Fruit fly (Drosophila melanogaster) whole organism, embryonic: ENCODE data around the gene CG10089.
A peak's percentile ranks its signal among the peaks of the same experiment; 100 is the strongest.

Experiments
- Bgb ChIP-seq: fragments of 200-800 bp; sonication (Bioruptor generic); IDR thresholded peaks from 2 replicates; pipeline ENCODE4 v1.3.6; 2022; ENCODE audit warnings: missing biosample characterization, missing genetic modification characterization; ENCODE audit not compliant: partially characterized antibody
- CG10462 ChIP-seq: fragments of 200-800 bp; sonication (Bioruptor generic); optimal IDR thresholded peaks from 2 replicates; lab custom pipeline; 2016; ENCODE audit warnings: missing biosample characterization, missing genetic modification characterization
- CG11398 ChIP-seq: fragments of 200-800 bp; sonication (Bioruptor generic); optimal IDR thresholded peaks from 2 replicates; lab custom pipeline; 2016; ENCODE audit warnings: missing biosample characterization, missing genetic modification characterization
- CG12744 ChIP-seq: fragments of 200-800 bp; sonication (Bioruptor generic); optimal IDR thresholded peaks from 2 replicates; lab custom pipeline; 2016; ENCODE audit warnings: missing biosample characterization, missing genetic modification characterization
- CG14710 ChIP-seq: fragments of 200-800 bp; sonication (Bioruptor generic); optimal IDR thresholded peaks from 3 replicates; lab custom pipeline; 2019; ENCODE audit warnings: missing biosample characterization, mild to moderate bottlenecking, missing genetic modification characterization, moderate library complexity
- CG1603 ChIP-seq: fragments of 200-800 bp; sonication (Bioruptor generic); optimal IDR thresholded peaks from 2 replicates; lab custom pipeline; 2019; ENCODE audit warnings: missing biosample characterization, mild to moderate bottlenecking, missing genetic modification characterization, moderate library complexity
- CG1832 ChIP-seq: fragments of 200-800 bp; sonication (Bioruptor generic); optimal IDR thresholded peaks from 2 replicates; lab custom pipeline; 2017; ENCODE audit warnings: missing biosample characterization, mild to moderate bottlenecking, missing genetic modification characterization, inconsistent platforms
- CG18764 ChIP-seq: fragments of 200-800 bp; sonication (Bioruptor generic); optimal IDR thresholded peaks from 3 replicates; lab custom pipeline; 2016; ENCODE audit warnings: missing biosample characterization, missing genetic modification characterization
- CG30431 ChIP-seq: fragments of 200-800 bp; sonication (Bioruptor generic); optimal IDR thresholded peaks from 2 replicates; lab custom pipeline; 2017; ENCODE audit warnings: missing biosample characterization, missing genetic modification characterization
- CG33557 ChIP-seq: fragments of 200-800 bp; sonication (Bioruptor generic); optimal IDR thresholded peaks from 2 replicates; lab custom pipeline; 2019; ENCODE audit warnings: missing biosample characterization, mild to moderate bottlenecking, missing genetic modification characterization, moderate library complexity
- CG3407 ChIP-seq: fragments of 200-800 bp; sonication (Bioruptor generic); optimal IDR thresholded peaks from 2 replicates; lab custom pipeline; 2018; ENCODE audit warnings: missing biosample characterization, mild to moderate bottlenecking, missing genetic modification characterization
- CG3726 ChIP-seq: fragments of 200-800 bp; sonication (Bioruptor generic); IDR thresholded peaks from 3 replicates; pipeline ENCODE4, ENCODE4 v1.3.6; 2022; ENCODE audit warnings: missing biosample characterization, missing genetic modification characterization
- CG43689 ChIP-seq: fragments of 200-800 bp; sonication (Bioruptor generic); IDR thresholded peaks from 2 replicates; pipeline ENCODE4 v1.3.6; 2022; ENCODE audit warnings: missing biosample characterization, missing genetic modification characterization
- CG4617 ChIP-seq: fragments of 200-800 bp; sonication (Bioruptor generic); optimal IDR thresholded peaks from 3 replicates; lab custom pipeline; 2016; ENCODE audit warnings: missing biosample characterization, missing genetic modification characterization, borderline replicate concordance
- CG5953 ChIP-seq: fragments of 200-800 bp; sonication (Bioruptor generic); IDR thresholded peaks from 2 replicates; pipeline ENCODE4 v1.3.6; 2022; ENCODE audit warnings: missing biosample characterization, missing genetic modification characterization
- CG7963 ChIP-seq: fragments of 200-800 bp; sonication (Bioruptor generic); IDR thresholded peaks from 3 replicates; pipeline ENCODE4 v1.3.6; 2022; ENCODE audit warnings: missing biosample characterization, missing genetic modification characterization; ENCODE audit not compliant: partially characterized antibody
- CG8944 ChIP-seq: fragments of 200-800 bp; sonication (Bioruptor generic); optimal IDR thresholded peaks from 3 replicates; lab custom pipeline; 2016; ENCODE audit warnings: missing biosample characterization, missing genetic modification characterization
- CG9876 ChIP-seq: fragments of 200-800 bp; sonication (Bioruptor generic); optimal IDR thresholded peaks from 2 replicates; lab custom pipeline; 2016; ENCODE audit warnings: missing biosample characterization, missing genetic modification characterization
- CHES-1-like ChIP-seq: fragments of 200-800 bp; sonication (Bioruptor generic); optimal IDR thresholded peaks from 2 replicates; lab custom pipeline; 2016; ENCODE audit warnings: missing biosample characterization, missing genetic modification characterization
- GATAe ChIP-seq: fragments of 200-800 bp; sonication (Bioruptor generic); conservative IDR thresholded peaks from 2 replicates; pipeline ENCODE4 v1.3.6; 2022; ENCODE audit warnings: missing biosample characterization, missing genetic modification characterization
- HmgZ ChIP-seq: fragments of 200-800 bp; sonication (Bioruptor generic); optimal IDR thresholded peaks from 2 replicates; lab custom pipeline; 2018; ENCODE audit warnings: missing biosample characterization, mild to moderate bottlenecking, missing genetic modification characterization
- Hr51 ChIP-seq, 2 experiments: fragments of 200-800 bp; sonication (Bioruptor generic); optimal IDR thresholded peaks; 2 replicates in 1 of 2; 3 replicates in 1 of 2; lab custom pipeline; 2016 to 2018; ENCODE audit warnings: missing biosample characterization in 2 of 2, missing genetic modification characterization in 2 of 2, mild to moderate bottlenecking in 1 of 2, moderate library complexity in 1 of 2
- Med ChIP-seq: fragments of 200-800 bp; sonication (Bioruptor generic); peaks from one replicate; lab custom pipeline; 2016; ENCODE audit warnings: missing biosample characterization, missing genetic modification characterization, mild to moderate bottlenecking, inconsistent platforms, moderate library complexity
- Poxn ChIP-seq: fragments of 200-800 bp; sonication (Bioruptor generic); IDR thresholded peaks from 2 replicates; pipeline ENCODE4 v1.3.6; 2022; ENCODE audit warnings: missing biosample characterization, missing genetic modification characterization
- Sox102F ChIP-seq: fragments of 200-800 bp; sonication (Bioruptor generic); optimal IDR thresholded peaks from 2 replicates; lab custom pipeline; 2018; ENCODE audit warnings: missing biosample characterization, mild to moderate bottlenecking, missing genetic modification characterization, moderate library complexity
- Sry-δ ChIP-seq: fragments of 200-800 bp; sonication (Bioruptor generic); optimal IDR thresholded peaks from 2 replicates; lab custom pipeline; 2016; ENCODE audit warnings: missing biosample characterization, missing genetic modification characterization
- br ChIP-seq: fragments of >200 bp; optimal IDR thresholded peaks from 2 replicates; lab custom pipeline; 2017
- btn ChIP-seq: fragments of 200-800 bp; sonication (Bioruptor generic); optimal IDR thresholded peaks from 2 replicates; lab custom pipeline; 2016; ENCODE audit warnings: missing biosample characterization, missing genetic modification characterization
- caup ChIP-seq: fragments of 200-800 bp; sonication (Bioruptor generic); optimal IDR thresholded peaks from 3 replicates; lab custom pipeline; 2017; ENCODE audit warnings: missing biosample characterization, mild to moderate bottlenecking, missing genetic modification characterization, moderate library complexity; ENCODE audit not compliant: severe bottlenecking
- cg ChIP-seq: fragments of 200-800 bp; sonication (Bioruptor generic); optimal IDR thresholded peaks from 3 replicates; lab custom pipeline; 2019; ENCODE audit warnings: missing biosample characterization, mild to moderate bottlenecking, missing genetic modification characterization, moderate library complexity
- chm ChIP-seq: fragments of 200-800 bp; sonication (Bioruptor generic); IDR thresholded peaks from 2 replicates; pipeline ENCODE4 v1.3.6; 2022; ENCODE audit warnings: missing biosample characterization, missing genetic modification characterization
- eyg ChIP-seq: fragments of 200-800 bp; sonication (Bioruptor generic); optimal IDR thresholded peaks from 3 replicates; lab custom pipeline; 2016; ENCODE audit warnings: missing biosample characterization, missing genetic modification characterization
- gro ChIP-seq: fragments of 200-800 bp; sonication (Bioruptor generic); optimal IDR thresholded peaks from 2 replicates; lab custom pipeline; 2016; ENCODE audit warnings: missing biosample characterization, missing genetic modification characterization
- hbn ChIP-seq: fragments of 200-800 bp; sonication (Bioruptor generic); IDR thresholded peaks from 2 replicates; pipeline ENCODE4 v1.3.6; 2022; ENCODE audit warnings: missing biosample characterization, missing genetic modification characterization; ENCODE audit not compliant: partially characterized antibody
- jigr1 ChIP-seq: fragments of 200-800 bp; sonication (Bioruptor generic); IDR thresholded peaks from 3 replicates; pipeline ENCODE4 v1.3.6; 2022; ENCODE audit warnings: missing biosample characterization, missing genetic modification characterization
- kay ChIP-seq: fragments of 200-800 bp; sonication (Bioruptor generic); optimal IDR thresholded peaks from 2 replicates; lab custom pipeline; 2016; ENCODE audit warnings: missing biosample characterization, missing genetic modification characterization
- nau ChIP-seq: fragments of 200-800 bp; sonication (Bioruptor generic); optimal IDR thresholded peaks from 3 replicates; lab custom pipeline; 2017; ENCODE audit warnings: missing biosample characterization, mild to moderate bottlenecking, missing genetic modification characterization, missing genetic modification reagents
- nerfin-2 ChIP-seq: fragments of 200-800 bp; sonication (Bioruptor generic); IDR thresholded peaks from 2 replicates; pipeline ENCODE4 v1.3.6; 2022; ENCODE audit warnings: missing biosample characterization, missing genetic modification characterization; ENCODE audit not compliant: partially characterized antibody
- nom ChIP-seq: fragments of 200-800 bp; sonication (Bioruptor generic); optimal IDR thresholded peaks from 2 replicates; lab custom pipeline; 2017; ENCODE audit warnings: missing biosample characterization, missing genetic modification characterization, mild to moderate bottlenecking, moderate library complexity, missing genetic modification reagents
- peb ChIP-seq: fragments of 200-800 bp; sonication (Bioruptor generic); IDR thresholded peaks from 2 replicates; pipeline ENCODE4 v1.3.6; 2022; ENCODE audit warnings: missing biosample characterization, missing genetic modification characterization
- repo ChIP-seq: fragments of 200-800 bp; sonication (Bioruptor generic); optimal IDR thresholded peaks from 2 replicates; lab custom pipeline; 2016; ENCODE audit warnings: missing biosample characterization, missing genetic modification characterization
- sens ChIP-seq: fragments of 200-800 bp; sonication (Bioruptor generic); peaks from one replicate; lab custom pipeline; 2016; ENCODE audit warnings: missing biosample characterization, missing genetic modification characterization
- shn ChIP-seq: fragments of 200-800 bp; sonication (Bioruptor generic); optimal IDR thresholded peaks from 3 replicates; lab custom pipeline; 2016; ENCODE audit warnings: missing biosample characterization, missing genetic modification characterization
- slbo ChIP-seq: fragments of 200-800 bp; sonication (Bioruptor generic); IDR thresholded peaks from 2 replicates; pipeline ENCODE4 v1.3.6; 2022; ENCODE audit warnings: missing biosample characterization, missing genetic modification characterization
- ssp ChIP-seq: fragments of 200-800 bp; sonication (Bioruptor generic); IDR thresholded peaks from 2 replicates; pipeline ENCODE4 v1.3.6; 2022; ENCODE audit warnings: missing biosample characterization, missing genetic modification characterization
- tup ChIP-seq: fragments of 200-800 bp; sonication (Bioruptor generic); optimal IDR thresholded peaks from 2 replicates; lab custom pipeline; 2016; ENCODE audit warnings: missing biosample characterization, mild to moderate bottlenecking, missing genetic modification characterization, moderate library complexity
- unc-4 ChIP-seq: fragments of 200-800 bp; sonication (Bioruptor generic); IDR thresholded peaks from 2 replicates; pipeline ENCODE4 v1.3.6; 2022; ENCODE audit warnings: missing biosample characterization, missing genetic modification characterization; ENCODE audit not compliant: partially characterized antibody
- vnd ChIP-seq: fragments of 200-800 bp; sonication (Bioruptor generic); IDR thresholded peaks from 3 replicates; pipeline ENCODE4 v1.3.6; 2022; ENCODE audit warnings: missing biosample characterization, missing genetic modification characterization; ENCODE audit not compliant: partially characterized antibody
- vvl ChIP-seq: fragments of 200-800 bp; sonication (Bioruptor generic); IDR thresholded peaks from 2 replicates; pipeline ENCODE4 v1.3.6; 2022; ENCODE audit warnings: missing biosample characterization, missing genetic modification characterization
- wdn ChIP-seq: fragments of 200-800 bp; sonication (Bioruptor generic); IDR thresholded peaks from 2 replicates; pipeline ENCODE4 v1.3.6; 2022; ENCODE audit warnings: missing biosample characterization, missing genetic modification characterization

The CG10089 gene

dm6 chr3L:13450177-13450793 is 24.3 kb downstream of the CG10089 start, which contains the start of the genes JMJD7 and CG10738 (continued):
- no peak for TF ChIP-seq CG3407 (GFP tag; lab: Kevin White, UChicago)
- TF ChIP-seq CG33557 (GFP tag; lab: Kevin White, UChicago) = no peak
- TF ChIP-seq CG3726 = no peak
- TF ChIP-seq Sry-δ = peak; percentile 2
- peak; percentile 8 for TF ChIP-seq HmgZ (tag; lab: Kevin White, UChicago)
- no peak for TF ChIP-seq CG1832 (GFP tag; lab: Kevin White, UChicago)
- TF ChIP-seq vvl (GFP tag; lab: Robert Waterston, UW) = peak; percentile 88
- TF ChIP-seq CG12744 (GFP tag; lab: Kevin White, UChicago) = no peak
- peak; percentile 67 for TF ChIP-seq caup (GFP tag; lab: Kevin White, UChicago)
- peak; percentile 37 for TF ChIP-seq ssp (GFP tag; lab: Robert Waterston, UW)
- peak; percentile 8 for TF ChIP-seq Sox102F (GFP tag; lab: Kevin White, UChicago)
- TF ChIP-seq CG9876 (GFP tag; lab: Kevin White, UChicago) = no peak
- TF ChIP-seq CG30431 (GFP tag; lab: Kevin White, UChicago) = no peak
- no peak for TF ChIP-seq CG7963 (GFP tag; lab: Robert Waterston, UW)
- TF ChIP-seq kay (GFP tag; lab: Kevin White, UChicago) = peak; percentile 6
- TF ChIP-seq sens (GFP tag; lab: Kevin White, UChicago) = peak; percentile 66
- peak; percentile 24; the same call in 1 of the 2 replicates for TF ChIP-seq chm
- TF ChIP-seq wdn (GFP tag; lab: Robert Waterston, UW) = no peak
- no peak for TF ChIP-seq vnd (GFP tag; lab: Robert Waterston, UW)
- no peak for TF ChIP-seq nerfin-2 (GFP tag; lab: Robert Waterston, UW)
- TF ChIP-seq CG14710 = peak; percentile 84
- TF ChIP-seq gro (GFP tag; lab: Kevin White, UChicago) = no peak
- no peak for TF ChIP-seq CG11398 (GFP tag; lab: Kevin White, UChicago)
- TF ChIP-seq peb (GFP tag; lab: Robert Waterston, UW) = 0 out of 2 replicates have a peak, but pooled peaks have one; percentile 41
- TF ChIP-seq hbn (GFP tag; lab: Robert Waterston, UW) = no peak
- 0 out of 2 replicates have a peak, but pooled peaks have one; percentile 12 for TF ChIP-seq GATAe
- no peak for TF ChIP-seq eyg (GFP tag; lab: Kevin White, UChicago)
- TF ChIP-seq Med (GFP tag; lab: Kevin White, UChicago) = peak; percentile 80
- no peak for TF ChIP-seq Bgb
- TF ChIP-seq CG5953 (GFP tag; lab: Robert Waterston, UW) = peak; percentile 76
- no peak for TF ChIP-seq nau
- TF ChIP-seq CG8944 (GFP tag; lab: Kevin White, UChicago) = no peak
- no peak for TF ChIP-seq CG10462 (GFP tag; lab: Kevin White, UChicago)
- no peak for TF ChIP-seq br
- TF ChIP-seq cg (GFP tag; lab: Kevin White, UChicago) = no peak
- no peak for TF ChIP-seq CG1603
- TF ChIP-seq jigr1 (GFP tag; lab: Robert Waterston, UW) = no peak
- TF ChIP-seq btn (GFP tag; lab: Kevin White, UChicago) = no peak
- no peak for TF ChIP-seq CHES-1-like (GFP tag; lab: Kevin White, UChicago)
- TF ChIP-seq shn (GFP tag; lab: Kevin White, UChicago) = peak; percentile 12
- TF ChIP-seq nom = peak; percentile 68
- TF ChIP-seq CG43689 = no peak
- no peak for TF ChIP-seq Poxn (GFP tag; lab: Robert Waterston, UW)
- no peak for TF ChIP-seq unc-4
- TF ChIP-seq CG18764 (GFP tag; lab: Kevin White, UChicago) = peak; percentile 73
- peak; percentile 80 for TF ChIP-seq slbo (GFP tag; lab: Robert Waterston, UW)
- TF ChIP-seq repo (GFP tag; lab: Kevin White, UChicago) = peak; percentile 49
- no peak for TF ChIP-seq CG4617 (GFP tag; lab: Kevin White, UChicago)
- peak in 1 of 2 experiments; percentile 19 for TF ChIP-seq Hr51 (GFP tag; optimal IDR thresholded peaks at IDR 0.05; lab: Kevin White, UChicago)
- TF ChIP-seq tup (GFP tag; lab: Kevin White, UChicago) = peak; percentile 74
